Worm (Caenorhabditis elegans) whole organism, L4/young adult: Measurements from ENCODE around the gene his-31.

Source experiments
- W03F9.2 ChIP-seq: fragments of 150-350 bp; optimal IDR thresholded peaks from 2 replicates; lab custom pipeline; 2014; ENCODE audit warnings: missing biosample characterization, missing genetic modification characterization
- dao-5 ChIP-seq: sonication (generic microtip); optimal IDR thresholded peaks from 2 replicates; lab custom pipeline; 2016; ENCODE audit warnings: missing genotype, missing genetic modification characterization, moderate library complexity, missing compliant biosample characterization
- him-1 ChIP-seq: sonication (generic microtip); optimal IDR thresholded peaks from 2 replicates; lab custom pipeline; 2016; ENCODE audit warnings: missing genotype, missing genetic modification reagents, missing genetic modification characterization, missing compliant biosample characterization

- no peak for TF ChIP-seq dao-5 (tag; lab: Kevin White, UChicago)
- no peak for TF ChIP-seq him-1
- TF ChIP-seq W03F9.2 (tag; lab: Kevin White, UChicago), result no peak
Observed at ce11 chrIV:8363163-8363562, 29.4 kb upstream of the his-31 start, which contains the start of gene D2096.12.
